Worm (Caenorhabditis elegans): Measurements from ENCODE around the gene unc-115.

Gene unc-115

DNA sequence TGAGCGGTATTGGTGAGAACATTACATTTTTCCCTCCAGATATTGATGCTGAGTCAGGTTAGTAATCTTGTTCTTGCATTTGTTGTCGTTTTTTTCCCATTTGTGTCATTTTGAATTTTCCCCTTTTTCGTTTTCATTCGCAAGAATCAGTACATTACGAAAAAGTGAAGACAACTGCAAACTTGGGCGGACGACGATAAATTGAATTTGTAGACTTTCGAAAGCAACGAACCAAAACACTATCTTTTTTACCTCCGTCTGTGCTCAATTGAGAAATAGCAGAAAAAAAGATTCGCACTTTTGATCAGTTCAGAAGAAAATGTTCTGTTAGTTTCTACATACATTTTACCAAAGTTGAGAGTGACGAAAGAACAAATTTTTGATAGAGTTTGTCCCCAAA lies 8.4 kb downstream of the unc-115 start:
- TF ChIP-seq ces-1 (GFP tag; optimal IDR thresholded peaks at IDR 0.05) (peak; percentile 57), ceh-44 (GFP tag; IDR thresholded peaks at IDR 0.05) (no peak), fkh-10 (GFP tag; optimal IDR thresholded peaks at IDR 0.05) (peak; percentile 46)

ce11 chrX:10158716-10159115 lies 12.0 kb downstream of the unc-115 start, which contains the start of gene erd-2.1:
TSS of gene erd-2.1 (minus strand) at chrX:10158829.
- TF ChIP-seq T26A8.4 (GFP tag; IDR thresholded peaks at IDR 0.05) (peak; percentile 48; the same call in 1 of the 2 replicates), mes-2 (tag; optimal IDR thresholded peaks at IDR 0.05; ENCODE audit: poor library complexity, severe bottlenecking) (peak; percentile 83), nhr-10 (tag; optimal IDR thresholded peaks at IDR 0.05) (no peak), nhr-237 (tag; optimal IDR thresholded peaks at IDR 0.05) (no peak), mep-1 (tag; optimal IDR thresholded peaks at IDR 0.05) (peak; percentile 77), skn-1 (tag; optimal IDR thresholded peaks at IDR 0.05) (no peak), F10B5.3 (tag; optimal IDR thresholded peaks at IDR 0.05) (no peak), nhr-11 (tag; optimal IDR thresholded peaks at IDR 0.05) (peak; percentile 32), nhr-28 (tag; optimal IDR thresholded peaks at IDR 0.05) (peak; percentile 86), dmd-6 (GFP tag; IDR thresholded peaks at IDR 0.05) (peak; percentile 63; the same call in 1 of the 2 replicates), hmg-1.1 (GFP tag; IDR thresholded peaks at IDR 0.05) (peak; percentile 77), ceh-44 (GFP tag; IDR thresholded peaks at IDR 0.05) (no peak), rbr-2 (tag; optimal IDR thresholded peaks at IDR 0.05) (peak; percentile 55), hif-1 (tag; optimal IDR thresholded peaks at IDR 0.05) (peak in 1 of 2 experiments; percentile 32), nhr-48 (tag; optimal IDR thresholded peaks at IDR 0.05) (peak; percentile 30), mxl-3 (GFP tag; optimal IDR thresholded peaks at IDR 0.05) (peak; percentile 99), mdl-1 (tag; optimal IDR thresholded peaks at IDR 0.05) (peak in 1 of 2 experiments; percentile 70), php-3 (GFP tag; IDR thresholded peaks at IDR 0.05) (peak; percentile 46; the same call in 1 of the 2 replicates), aha-1 (tag) (peak; percentile 97), unc-62 (GFP tag; optimal IDR thresholded peaks at IDR 0.05 in 1 of 2) (peak in 1 of 2 experiments; percentile 81), unc-62 (tag; optimal IDR thresholded peaks at IDR 0.05) (no peak), daf-16 (GFP tag; optimal IDR thresholded peaks at IDR 0.05) (no peak), daf-16 (tag; optimal IDR thresholded peaks at IDR 0.05) (peak; percentile 52), tra-1 (GFP tag; IDR thresholded peaks at IDR 0.05) (no peak), hlh-30 (tag; optimal IDR thresholded peaks at IDR 0.05; ENCODE audit: insufficient read depth) (peak; percentile 85), Y48G9A.11 (GFP tag; IDR thresholded peaks at IDR 0.05) (no peak), nhr-77 (tag; optimal IDR thresholded peaks at IDR 0.05) (peak; percentile 49), lsy-2 (tag; optimal IDR thresholded peaks at IDR 0.05) (peak; percentile 47 to 76), lin-13 (GFP tag; optimal IDR thresholded peaks at IDR 0.05) (peak; percentile 55), dpl-1 (GFP tag; optimal IDR thresholded peaks at IDR 0.05) (peak; percentile 62), madf-9 (GFP tag; conservative IDR thresholded peaks at IDR 0.05) (no peak), duxl-1 (tag; optimal IDR thresholded peaks at IDR 0.05; ENCODE audit: poor library complexity) (peak; percentile 16), ctbp-1 (GFP tag; IDR thresholded peaks at IDR 0.05) (peak; percentile 58; the same call in 1 of the 2 replicates), dve-1 (tag; optimal IDR thresholded peaks at IDR 0.05; ENCODE audit: insufficient read depth) (peak; percentile 82), set-16 (GFP tag; IDR thresholded peaks at IDR 0.05) (peak; percentile 24; the same call in 1 of the 2 replicates), F37D6.2 (tag; optimal IDR thresholded peaks at IDR 0.05) (no peak), hlh-11 (tag; optimal IDR thresholded peaks at IDR 0.05) (peak; percentile 89), ceh-20 (GFP tag; IDR thresholded peaks at IDR 0.05) (0 out of 2 replicates have a peak, but pooled peaks have one; percentile 34)
